Fruit fly (Drosophila melanogaster): ENCODE measurements around the gene Rev1.

DNA sequence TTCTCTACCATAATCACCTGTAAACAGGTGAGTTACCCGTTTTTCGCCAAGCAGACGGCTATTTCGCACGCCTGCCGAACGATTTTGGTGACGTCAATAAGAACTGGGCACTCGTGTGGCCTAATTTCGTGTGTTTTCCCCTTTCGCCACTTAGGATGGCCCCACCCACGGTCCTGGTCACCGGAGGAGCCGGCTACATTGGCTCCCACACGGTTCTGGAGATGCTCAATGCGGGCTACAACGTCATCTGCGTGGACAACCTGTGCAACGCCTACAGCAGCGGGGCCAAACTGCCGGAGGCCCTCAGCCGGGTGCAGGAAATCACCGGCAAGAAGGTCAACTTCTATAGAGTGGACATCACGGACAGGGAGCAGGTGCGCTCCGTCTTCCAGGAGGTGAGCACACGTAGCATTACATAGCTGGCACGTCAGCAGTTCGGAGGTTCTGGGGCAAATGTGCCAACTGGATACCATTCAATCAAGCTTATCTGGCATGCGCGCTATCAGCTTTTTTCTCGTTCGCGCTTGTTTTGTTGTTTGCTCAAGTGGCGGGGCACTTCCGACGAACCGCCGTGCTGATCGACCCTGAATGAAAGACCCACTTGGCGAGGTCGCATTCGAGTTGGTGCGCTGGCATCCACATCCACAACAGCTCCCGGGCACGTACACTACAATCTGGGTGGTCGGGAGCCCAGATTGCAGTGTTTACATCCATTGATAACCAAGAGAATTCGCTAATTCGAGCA lies 5.0 kb upstream of the Rev1 start:
- TF ChIP-seq psq (optimal IDR thresholded peaks at IDR 0.05) (no peak), CG8478 (optimal IDR thresholded peaks at IDR 0.05) (no peak), Dll (optimal IDR thresholded peaks at IDR 0.05) (peak; percentile 50), usp (GFP tag; optimal IDR thresholded peaks at IDR 0.05) (no peak)
